Worm (Caenorhabditis elegans): Measurements from ENCODE around the gene Y69A2AR.16.

DNA sequence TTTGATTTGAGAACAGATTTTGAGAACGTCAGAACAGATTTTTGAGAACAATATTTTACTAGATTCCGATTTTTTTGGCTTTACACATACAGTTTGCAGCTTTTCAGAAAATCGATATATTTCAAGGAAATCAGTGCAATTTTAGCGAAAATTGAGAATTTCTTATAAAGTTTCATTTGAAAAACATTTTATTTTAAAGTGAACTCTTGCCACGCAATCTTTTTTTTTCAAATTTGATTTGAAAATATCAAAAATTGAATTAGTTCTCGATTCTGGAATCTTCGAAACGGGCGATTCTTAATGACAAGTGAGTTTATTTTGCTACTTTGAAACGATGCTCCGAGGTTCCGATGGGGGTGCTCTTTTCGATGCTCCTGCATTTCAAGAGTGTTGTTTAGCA is 74.5 kb downstream of the Y69A2AR.16 start, which contains the start of gene Y69A2AR.51:
- TF ChIP-seq ceh-82 (tag; optimal IDR thresholded peaks at IDR 0.05) (no peak), nhr-12 (tag; optimal IDR thresholded peaks at IDR 0.05) (no peak), ces-1 (GFP tag; optimal IDR thresholded peaks at IDR 0.05) (no peak), nhr-11 (tag; optimal IDR thresholded peaks at IDR 0.05) (no peak), nhr-28 (tag; optimal IDR thresholded peaks at IDR 0.05) (no peak), nhr-237 (tag; optimal IDR thresholded peaks at IDR 0.05) (no peak), lir-3 (tag; optimal IDR thresholded peaks at IDR 0.05; ENCODE audit: poor library complexity) (no peak), ceh-63 (GFP tag; optimal IDR thresholded peaks at IDR 0.05) (no peak), dpl-1 (GFP tag; optimal IDR thresholded peaks at IDR 0.05) (no peak), hlh-17 (GFP tag; optimal IDR thresholded peaks at IDR 0.05; ENCODE audit: borderline replicate concordance) (no peak), ama-1 (optimal IDR thresholded peaks at IDR 0.05) (no peak), lin-13 (GFP tag; optimal IDR thresholded peaks at IDR 0.05) (no peak), pqm-1 (tag; optimal IDR thresholded peaks at IDR 0.05) (no peak), fkh-10 (GFP tag; optimal IDR thresholded peaks at IDR 0.05) (no peak)

Data from whole organism, L1 larva.